Worm (Caenorhabditis elegans) whole organism, mixed stage, embryonic: ENCODE measurements around the gene srr-8.

ENCODE experiments used
- ces-1 ChIP-seq: fragments of 150-350 bp; optimal IDR thresholded peaks from 2 replicates; lab custom pipeline; 2014; ENCODE audit warnings: missing biosample characterization, missing genetic modification reagents, missing genetic modification characterization
- elt-3 ChIP-seq: fragments of 150-350 bp; optimal IDR thresholded peaks from 2 replicates; lab custom pipeline; 2014; ENCODE audit warnings: missing biosample characterization, missing genetic modification characterization
- lsy-2 ChIP-seq: fragments of 150-350 bp; optimal IDR thresholded peaks from 2 replicates; lab custom pipeline; 2014; ENCODE audit warnings: missing biosample characterization, missing genetic modification characterization
- nhr-12 ChIP-seq: fragments of 150-350 bp; optimal IDR thresholded peaks from 2 replicates; lab custom pipeline; 2014; ENCODE audit warnings: missing biosample characterization, missing genetic modification characterization
- nhr-237 ChIP-seq: fragments of 150-350 bp; optimal IDR thresholded peaks from 2 replicates; lab custom pipeline; 2014; ENCODE audit warnings: missing biosample characterization, missing genetic modification characterization
- nhr-28 ChIP-seq: fragments of 150-350 bp; optimal IDR thresholded peaks from 2 replicates; lab custom pipeline; 2014; ENCODE audit warnings: missing biosample characterization, missing genetic modification characterization
- pha-4 ChIP-seq: fragments of 150-350 bp; optimal IDR thresholded peaks from 2 replicates; lab custom pipeline; 2018; ENCODE audit warnings: missing biosample characterization, missing genetic modification reagents, missing genetic modification characterization
- snpc-4 ChIP-seq: fragments of 150-350 bp; optimal IDR thresholded peaks from 2 replicates; lab custom pipeline; 2014; ENCODE audit warnings: missing biosample characterization, missing genetic modification characterization
- zip-8 ChIP-seq: fragments of 150-350 bp; optimal IDR thresholded peaks from 2 replicates; lab custom pipeline; 2014; ENCODE audit warnings: missing biosample characterization, missing genetic modification characterization

DNA sequence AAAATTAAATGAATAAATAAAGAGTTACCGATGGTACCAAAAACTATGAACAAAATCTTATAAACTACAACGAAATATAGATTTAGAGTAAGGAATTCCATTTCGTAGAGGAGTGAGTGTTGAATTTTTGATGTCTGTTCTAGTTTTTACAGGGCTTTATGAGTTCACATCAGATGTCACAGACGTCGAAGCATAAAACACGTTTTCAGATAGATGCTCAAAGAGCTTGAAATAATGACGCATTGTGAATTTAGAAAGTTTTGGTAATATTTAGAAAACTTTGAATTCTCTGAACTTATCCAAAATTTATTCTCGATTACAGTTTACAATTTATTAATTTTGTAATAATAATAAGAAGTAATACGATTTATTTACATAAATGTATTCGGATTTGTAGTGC is 28.5 kb upstream of the srr-8 start, which contains the start of gene srsx-9:
- TF ChIP-seq nhr-28 (no peak), pha-4 (tag; lab: Kevin White, UChicago) (no peak), lsy-2 (no peak), elt-3 (no peak), nhr-12 (tag; lab: Kevin White, UChicago) (no peak), zip-8 (tag; lab: Kevin White, UChicago) (no peak), ces-1 (GFP tag; lab: Kevin White, UChicago) (no peak), nhr-237 (tag; lab: Kevin White, UChicago) (no peak), snpc-4 (tag; lab: Kevin White, UChicago) (no peak)
